Fruit fly (Drosophila melanogaster) whole organism, prepupa: ENCODE measurements around the gene red.
A peak's percentile ranks its signal among the peaks of the same experiment; 100 is the strongest.

Experiments
- Blimp-1 ChIP-seq: fragments of 200-800 bp; sonication (Bioruptor generic); optimal IDR thresholded peaks from 3 replicates; lab custom pipeline; 2017; ENCODE audit warnings: missing biosample characterization, missing genetic modification characterization, mild to moderate bottlenecking, moderate library complexity, missing genetic modification reagents
- CG10631 ChIP-seq: fragments of 200-800 bp; sonication (Bioruptor generic); optimal IDR thresholded peaks from 2 replicates; lab custom pipeline; 2016; ENCODE audit warnings: missing biosample characterization, missing genetic modification characterization
- CG10669 ChIP-seq: fragments of 200-800 bp; sonication (Bioruptor generic); optimal IDR thresholded peaks from 3 replicates; lab custom pipeline; 2018; ENCODE audit warnings: missing biosample characterization, mild to moderate bottlenecking, missing genetic modification characterization, moderate library complexity
- CG11294 ChIP-seq: fragments of 200-800 bp; sonication (Bioruptor generic); IDR thresholded peaks from 2 replicates; pipeline ENCODE4 v1.3.6; 2022; ENCODE audit warnings: missing biosample characterization, missing genetic modification characterization
- CG11762 ChIP-seq: fragments of 200-800 bp; sonication (Bioruptor generic); optimal IDR thresholded peaks from 3 replicates; lab custom pipeline; 2016; ENCODE audit warnings: missing biosample characterization, missing genetic modification characterization; ENCODE audit not compliant: insufficient read depth
- CG11902 ChIP-seq: fragments of 200-800 bp; sonication (Bioruptor generic); optimal IDR thresholded peaks from 3 replicates; lab custom pipeline; 2016; ENCODE audit warnings: missing biosample characterization, missing genetic modification characterization
- CG15336 ChIP-seq: fragments of 200-800 bp; sonication (Bioruptor generic); IDR thresholded peaks from 2 replicates; pipeline ENCODE4 v1.3.6; 2022; ENCODE audit warnings: missing biosample characterization, missing genetic modification characterization
- CG1621 ChIP-seq: fragments of 200-800 bp; sonication (Bioruptor generic); optimal IDR thresholded peaks from 3 replicates; lab custom pipeline; 2018; ENCODE audit warnings: missing biosample characterization, mild to moderate bottlenecking, missing genetic modification characterization
- CG16779 ChIP-seq: fragments of 200-800 bp; sonication (Bioruptor generic); optimal IDR thresholded peaks from 3 replicates; lab custom pipeline; 2017; ENCODE audit warnings: missing biosample characterization, mild to moderate bottlenecking, missing genetic modification characterization
- CG3032 ChIP-seq: fragments of 200-800 bp; optimal IDR thresholded peaks from 2 replicates; lab custom pipeline; 2019; ENCODE audit warnings: missing biosample characterization, mild to moderate bottlenecking, missing genetic modification characterization, moderate library complexity
- CG31627 ChIP-seq: fragments of 200-800 bp; sonication (Bioruptor generic); optimal IDR thresholded peaks from 3 replicates; lab custom pipeline; 2016; ENCODE audit warnings: missing biosample characterization, missing genetic modification characterization
- CG32006 ChIP-seq: fragments of 200-800 bp; sonication (Bioruptor generic); optimal IDR thresholded peaks from 3 replicates; lab custom pipeline; 2017; ENCODE audit warnings: missing biosample characterization, mild to moderate bottlenecking, missing genetic modification characterization
- CG34406 ChIP-seq: fragments of 200-800 bp; sonication (Bioruptor generic); optimal IDR thresholded peaks from 3 replicates; lab custom pipeline; 2016; ENCODE audit warnings: missing biosample characterization, missing genetic modification characterization
- CG3919 ChIP-seq: fragments of 200-800 bp; sonication (Bioruptor generic); optimal IDR thresholded peaks from 3 replicates; lab custom pipeline; 2016; ENCODE audit warnings: missing biosample characterization, missing genetic modification characterization
- CG4318 ChIP-seq: fragments of 200-800 bp; sonication (Bioruptor generic); optimal IDR thresholded peaks from 3 replicates; lab custom pipeline; 2017; ENCODE audit warnings: missing biosample characterization, mild to moderate bottlenecking, missing genetic modification characterization
- CG6163 ChIP-seq: fragments of 200-800 bp; sonication (Bioruptor generic); IDR thresholded peaks from 3 replicates; pipeline ENCODE4 v1.3.6; 2022; ENCODE audit warnings: missing biosample characterization, missing genetic modification characterization
- CG6808 ChIP-seq: fragments of 200-800 bp; sonication (Bioruptor generic); optimal IDR thresholded peaks from 3 replicates; lab custom pipeline; 2017; ENCODE audit warnings: missing biosample characterization, missing genetic modification characterization, mild to moderate bottlenecking, moderate library complexity, missing genetic modification reagents
- CG6854 ChIP-seq: fragments of 200-800 bp; sonication (Bioruptor generic); optimal IDR thresholded peaks from 2 replicates; lab custom pipeline; 2017; ENCODE audit warnings: missing biosample characterization, mild to moderate bottlenecking, missing genetic modification characterization
- CG8119 ChIP-seq: fragments of 200-800 bp; sonication (Bioruptor generic); IDR thresholded peaks from 3 replicates; pipeline ENCODE4 v1.3.6; 2022; ENCODE audit warnings: missing biosample characterization, missing genetic modification characterization
- CG8319 ChIP-seq: fragments of 200-800 bp; sonication (Bioruptor generic); optimal IDR thresholded peaks from 3 replicates; lab custom pipeline; 2016; ENCODE audit warnings: missing biosample characterization, missing genetic modification characterization
- CG8632 ChIP-seq: fragments of 200-800 bp; sonication (Bioruptor generic); optimal IDR thresholded peaks from 3 replicates; lab custom pipeline; 2016; ENCODE audit warnings: missing biosample characterization, missing genetic modification characterization
- Eip75B ChIP-seq: fragments of 200-800 bp; sonication (Bioruptor generic); optimal IDR thresholded peaks from 3 replicates; lab custom pipeline; 2016; ENCODE audit warnings: missing biosample characterization, missing genetic modification characterization
- Eip78C ChIP-seq: fragments of 200-800 bp; sonication (Bioruptor generic); peaks from one replicate; lab custom pipeline; 2016; ENCODE audit warnings: missing biosample characterization, missing genetic modification characterization
- Eip93F ChIP-seq: fragments of 200-800 bp; sonication (Bioruptor generic); optimal IDR thresholded peaks from 2 replicates; lab custom pipeline; 2016; ENCODE audit warnings: missing biosample characterization, mild to moderate bottlenecking, missing genetic modification characterization
- Ets21C ChIP-seq: fragments of 200-800 bp; sonication (Bioruptor generic); optimal IDR thresholded peaks from 3 replicates; lab custom pipeline; 2016; ENCODE audit warnings: missing biosample characterization, missing genetic modification characterization
- Hr39 ChIP-seq: fragments of 200-800 bp; sonication (Bioruptor generic); optimal IDR thresholded peaks from 2 replicates; lab custom pipeline; 2016; ENCODE audit warnings: missing biosample characterization, missing genetic modification characterization
- Hr4 ChIP-seq: fragments of 200-800 bp; sonication (Bioruptor generic); optimal IDR thresholded peaks from 3 replicates; lab custom pipeline; 2016; ENCODE audit warnings: missing biosample characterization, missing genetic modification characterization
- Lpt ChIP-seq: fragments of 200-800 bp; sonication (Bioruptor generic); optimal IDR thresholded peaks from 3 replicates; lab custom pipeline; 2016; ENCODE audit warnings: missing biosample characterization, missing genetic modification characterization
- OdsH ChIP-seq: fragments of 200-800 bp; sonication (Bioruptor generic); optimal IDR thresholded peaks from 3 replicates; lab custom pipeline; 2016; ENCODE audit warnings: missing biosample characterization, missing genetic modification characterization
- Smox ChIP-seq: fragments of 200-800 bp; sonication (Bioruptor generic); optimal IDR thresholded peaks from 3 replicates; lab custom pipeline; 2016; ENCODE audit warnings: missing biosample characterization, missing genetic modification characterization
- Sox14 ChIP-seq: fragments of 200-800 bp; sonication (Bioruptor generic); optimal IDR thresholded peaks from 3 replicates; lab custom pipeline; 2016; ENCODE audit warnings: missing biosample characterization, missing genetic modification characterization
- Sox15 ChIP-seq: fragments of 200-800 bp; sonication (Bioruptor generic); optimal IDR thresholded peaks from 3 replicates; lab custom pipeline; 2016; ENCODE audit warnings: missing biosample characterization, missing genetic modification characterization
- achi ChIP-seq: fragments of 200-800 bp; sonication (Bioruptor generic); optimal IDR thresholded peaks from 3 replicates; lab custom pipeline; 2016; ENCODE audit warnings: missing biosample characterization, missing genetic modification characterization
- acj6 ChIP-seq: fragments of 200-800 bp; sonication (Bioruptor generic); optimal IDR thresholded peaks from 3 replicates; lab custom pipeline; 2016; ENCODE audit warnings: missing biosample characterization, missing genetic modification characterization
- cyc ChIP-seq: fragments of 200-800 bp; sonication (Bioruptor generic); optimal IDR thresholded peaks from 3 replicates; lab custom pipeline; 2016; ENCODE audit warnings: missing biosample characterization, missing genetic modification characterization
- dac ChIP-seq: fragments of 200-800 bp; sonication (Bioruptor generic); optimal IDR thresholded peaks from 2 replicates; lab custom pipeline; 2017; ENCODE audit warnings: missing biosample characterization, mild to moderate bottlenecking, missing genetic modification characterization
- dsx ChIP-seq: fragments of 200-800 bp; optimal IDR thresholded peaks from 3 replicates; lab custom pipeline; 2019; ENCODE audit warnings: missing biosample characterization, mild to moderate bottlenecking, missing genetic modification characterization, moderate library complexity; ENCODE audit not compliant: poor library complexity, severe bottlenecking
- eg ChIP-seq: fragments of 200-800 bp; sonication (Bioruptor generic); IDR thresholded peaks from 3 replicates; pipeline ENCODE4 v1.3.6; 2022; ENCODE audit warnings: missing biosample characterization, missing genetic modification characterization
- esn ChIP-seq: fragments of 200-800 bp; sonication (Bioruptor generic); optimal IDR thresholded peaks from 2 replicates; lab custom pipeline; 2016; ENCODE audit warnings: missing biosample characterization, mild to moderate bottlenecking, missing genetic modification characterization, moderate library complexity
- fd59A ChIP-seq: fragments of 200-800 bp; sonication (Bioruptor generic); optimal IDR thresholded peaks from 2 replicates; lab custom pipeline; 2017; ENCODE audit warnings: missing biosample characterization, mild to moderate bottlenecking, missing genetic modification characterization, missing genetic modification reagents
- fd85E ChIP-seq: fragments of 200-800 bp; sonication (Bioruptor generic); optimal IDR thresholded peaks from 3 replicates; lab custom pipeline; 2016; ENCODE audit warnings: missing biosample characterization, missing genetic modification characterization
- fkh ChIP-seq: fragments of 200-800 bp; sonication (Bioruptor generic); optimal IDR thresholded peaks from 3 replicates; lab custom pipeline; 2017; ENCODE audit warnings: missing biosample characterization, mild to moderate bottlenecking, missing genetic modification characterization, moderate library complexity
- lz ChIP-seq: fragments of 200-800 bp; sonication (Bioruptor generic); optimal IDR thresholded peaks from 3 replicates; lab custom pipeline; 2016; ENCODE audit warnings: missing biosample characterization, missing genetic modification characterization
- pdm3 ChIP-seq: fragments of 200-800 bp; sonication (Bioruptor generic); optimal IDR thresholded peaks from 3 replicates; lab custom pipeline; 2016; ENCODE audit warnings: missing biosample characterization, missing genetic modification characterization
- salr ChIP-seq, 2 experiments: fragments of 200-800 bp; sonication (Bioruptor generic); optimal IDR thresholded peaks; 3 replicates each; lab custom pipeline; 2016 to 2018; ENCODE audit warnings: missing biosample characterization in 2 of 2, missing genetic modification characterization in 2 of 2, mild to moderate bottlenecking in 1 of 2
- spab ChIP-seq: fragments of 200-800 bp; sonication (Bioruptor generic); optimal IDR thresholded peaks from 2 replicates; lab custom pipeline; 2017; ENCODE audit warnings: missing biosample characterization, mild to moderate bottlenecking, missing genetic modification characterization, missing genetic modification reagents
- ss ChIP-seq, 2 experiments: fragments of 200-800 bp; sonication (Bioruptor generic); optimal IDR thresholded peaks; 2 replicates in 1 of 2; 3 replicates in 1 of 2; lab custom pipeline; 2017 to 2018; ENCODE audit warnings: mild to moderate bottlenecking in 2 of 2, missing biosample characterization in 2 of 2, missing genetic modification characterization in 2 of 2, moderate library complexity in 1 of 2
- svp ChIP-seq: fragments of 200-800 bp; sonication (Bioruptor generic); peaks from one replicate; lab custom pipeline; 2016; ENCODE audit warnings: missing biosample characterization, missing genetic modification characterization
- topi ChIP-seq: fragments of 200-800 bp; sonication (Bioruptor generic); optimal IDR thresholded peaks from 3 replicates; lab custom pipeline; 2016; ENCODE audit warnings: missing biosample characterization, missing genetic modification characterization
- vri ChIP-seq: fragments of 200-800 bp; sonication (Bioruptor generic); optimal IDR thresholded peaks from 3 replicates; lab custom pipeline; 2016; ENCODE audit warnings: missing biosample characterization, mild to moderate bottlenecking, missing genetic modification characterization

red gene

DNA sequence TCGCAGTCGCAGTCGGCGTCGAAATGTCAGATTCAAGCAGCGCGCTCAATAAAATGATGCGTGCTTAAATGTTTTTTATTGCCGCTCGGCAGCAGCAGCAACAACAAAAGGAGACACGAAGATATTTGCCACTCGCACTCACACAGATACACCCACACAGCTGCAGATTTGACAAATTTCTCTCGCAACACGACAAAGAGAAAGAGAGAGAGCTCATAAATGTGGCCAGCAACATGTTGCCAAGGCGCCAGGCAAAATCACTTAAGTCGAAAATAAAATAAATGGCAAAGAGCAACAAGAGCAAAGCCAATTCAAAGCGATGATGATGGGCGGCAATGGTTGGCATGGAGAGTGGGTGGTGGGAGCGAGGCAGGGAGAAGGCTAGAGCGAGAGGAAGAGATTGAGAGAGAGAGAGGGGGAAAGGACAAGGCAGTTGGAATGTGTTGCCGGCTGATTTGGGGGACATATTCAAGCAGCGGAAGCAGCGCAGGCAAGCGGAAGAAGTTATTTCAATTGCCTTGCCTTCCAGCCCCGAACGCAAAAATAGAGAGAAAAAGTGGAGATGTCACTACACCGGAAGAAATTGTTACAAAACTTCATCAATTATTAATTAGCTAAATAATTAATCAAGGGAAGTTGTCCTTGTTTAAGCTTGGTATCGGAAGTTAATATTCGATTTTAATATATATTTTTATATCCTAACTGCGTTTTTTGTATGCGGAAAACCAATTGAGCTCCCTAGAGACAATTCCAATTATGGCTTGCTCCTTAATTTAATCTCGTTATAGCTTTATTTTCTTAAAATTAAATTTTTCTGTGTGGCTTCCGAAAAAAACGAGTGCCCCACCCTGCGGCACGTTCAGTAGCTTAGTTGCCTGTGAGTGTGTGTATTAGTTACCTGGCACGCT is 58.2 kb downstream of the red start:
- peak; percentile 32 for TF ChIP-seq dac (GFP tag; lab: Kevin White, UChicago)
- peak; percentile 47 for TF ChIP-seq achi (GFP tag; lab: Kevin White, UChicago)
- TF ChIP-seq fkh = no peak
- TF ChIP-seq acj6 = peak; percentile 52
- TF ChIP-seq Ets21C (GFP tag; lab: Kevin White, UChicago) = no peak
- TF ChIP-seq CG10631 = peak; percentile 64
- TF ChIP-seq CG8319 (GFP tag; lab: Kevin White, UChicago) = no peak
- peak; percentile 35 for TF ChIP-seq esn
- peak; percentile 76 for TF ChIP-seq CG32006 (GFP tag; lab: Kevin White, UChicago)
- peak; percentile 39 for TF ChIP-seq dsx (GFP tag; lab: Kevin White, UChicago)
- TF ChIP-seq salr (GFP tag; optimal IDR thresholded peaks at IDR 0.05; lab: Kevin White, UChicago) = peak in 1 of 2 experiments; percentile 51
- no peak for TF ChIP-seq CG6808 (GFP tag; lab: Kevin White, UChicago)
- TF ChIP-seq Lpt (GFP tag; lab: Kevin White, UChicago) = no peak
- no peak for TF ChIP-seq cyc
- TF ChIP-seq CG34406 (GFP tag; lab: Kevin White, UChicago) = peak; percentile 26
- peak; percentile 28 for TF ChIP-seq Sox14 (GFP tag; lab: Kevin White, UChicago)
- no peak for TF ChIP-seq CG8632 (GFP tag; lab: Kevin White, UChicago)
- TF ChIP-seq OdsH (GFP tag; lab: Kevin White, UChicago) = peak; percentile 54
- peak; percentile 45 for TF ChIP-seq CG3919 (GFP tag; lab: Kevin White, UChicago)
- no peak for TF ChIP-seq fd85E
- TF ChIP-seq Hr4 (GFP tag; lab: Kevin White, UChicago) = peak; percentile 66
- TF ChIP-seq CG11294 (GFP tag; lab: Robert Waterston, UW) = no peak
- TF ChIP-seq spab (GFP tag; lab: Kevin White, UChicago) = peak; percentile 8
- peak; percentile 55 for TF ChIP-seq CG8119
- TF ChIP-seq pdm3 (GFP tag; lab: Kevin White, UChicago) = peak; percentile 60
- peak; percentile 23 for TF ChIP-seq topi (GFP tag; lab: Kevin White, UChicago)
- no peak for TF ChIP-seq Sox15
- no peak for TF ChIP-seq CG16779
- TF ChIP-seq CG6163 (GFP tag; lab: Robert Waterston, UW) = 0 out of 3 replicates have a peak, but pooled peaks have one; percentile 5
- TF ChIP-seq vri (GFP tag; lab: Kevin White, UChicago) = no peak
- TF ChIP-seq Blimp-1 (GFP tag; lab: Kevin White, UChicago) = no peak
- TF ChIP-seq eg = peak; percentile 33; the same call in 1 of the 3 replicates
- TF ChIP-seq CG1621 (tag; lab: Kevin White, UChicago) = peak; percentile 19
- TF ChIP-seq Eip75B (GFP tag; lab: Kevin White, UChicago) = peak; percentile 36
- TF ChIP-seq fd59A (GFP tag; lab: Kevin White, UChicago) = no peak
- no peak for TF ChIP-seq CG31627 (GFP tag; lab: Kevin White, UChicago)
- TF ChIP-seq CG11902 (GFP tag; lab: Kevin White, UChicago) = no peak
- TF ChIP-seq ss (GFP tag; optimal IDR thresholded peaks at IDR 0.05; lab: Kevin White, UChicago) = peak in 1 of 2 experiments; percentile 20
- no peak for TF ChIP-seq CG6854 (GFP tag; lab: Kevin White, UChicago)
- peak; percentile 55 for TF ChIP-seq CG15336 (GFP tag; lab: Robert Waterston, UW)
- no peak for TF ChIP-seq Hr39
- TF ChIP-seq CG11762 = no peak
- TF ChIP-seq Smox (GFP tag; lab: Kevin White, UChicago) = peak; percentile 11
- TF ChIP-seq CG4318 (GFP tag; lab: Kevin White, UChicago) = peak; percentile 52
- TF ChIP-seq CG10669 (GFP tag; lab: Kevin White, UChicago) = peak; percentile 34
- TF ChIP-seq Eip93F (GFP tag; lab: Kevin White, UChicago) = no peak
- TF ChIP-seq svp = peak; percentile 63
- TF ChIP-seq CG3032 = peak; percentile 9
- peak; percentile 86 for TF ChIP-seq Eip78C (GFP tag; lab: Kevin White, UChicago)
- TF ChIP-seq lz (GFP tag; lab: Kevin White, UChicago) = peak; percentile 40
